Fruit fly (Drosophila melanogaster) whole organism, embryonic: Measurements from ENCODE around the gene SP555.

Experiments used
- ATbp ChIP-seq: fragments of 200-800 bp; sonication (Bioruptor generic); optimal IDR thresholded peaks from 2 replicates; lab custom pipeline; 2017; ENCODE audit warnings: missing biosample characterization, mild to moderate bottlenecking, missing genetic modification characterization, missing genetic modification reagents
- CG11093 ChIP-seq: fragments of 200-800 bp; sonication (Bioruptor generic); IDR thresholded peaks from 3 replicates; pipeline ENCODE4 v1.3.6; 2022; ENCODE audit warnings: missing biosample characterization, missing genetic modification characterization
- CG11456 ChIP-seq: fragments of 200-800 bp; sonication (Bioruptor generic); IDR thresholded peaks from 3 replicates; pipeline ENCODE4 v1.3.6; 2022; ENCODE audit warnings: missing biosample characterization, missing genetic modification characterization
- CG11504 ChIP-seq: fragments of 200-800 bp; sonication (Bioruptor generic); optimal IDR thresholded peaks from 3 replicates; lab custom pipeline; 2019; ENCODE audit warnings: missing biosample characterization, mild to moderate bottlenecking, missing genetic modification characterization, moderate library complexity
- CG11560 ChIP-seq: fragments of 200-800 bp; sonication (Bioruptor generic); IDR thresholded peaks from 3 replicates; pipeline ENCODE4 v1.3.6; 2022; ENCODE audit warnings: missing biosample characterization, missing genetic modification characterization
- CG11696 ChIP-seq: fragments of 200-800 bp; sonication (Bioruptor generic); IDR thresholded peaks from 2 replicates; pipeline ENCODE4 v1.3.6; 2022; ENCODE audit warnings: missing biosample characterization, missing genetic modification characterization
- CG12744 ChIP-seq: fragments of 200-800 bp; sonication (Bioruptor generic); optimal IDR thresholded peaks from 2 replicates; lab custom pipeline; 2016; ENCODE audit warnings: missing biosample characterization, missing genetic modification characterization
- CG13296 ChIP-seq: fragments of 200-800 bp; sonication (Bioruptor generic); optimal IDR thresholded peaks from 3 replicates; lab custom pipeline; 2018; ENCODE audit warnings: missing biosample characterization, mild to moderate bottlenecking, missing genetic modification characterization
- CG15011 ChIP-seq: fragments of 200-800 bp; sonication (Bioruptor generic); optimal IDR thresholded peaks from 3 replicates; lab custom pipeline; 2018; ENCODE audit warnings: missing biosample characterization, mild to moderate bottlenecking, missing genetic modification characterization
- CG15073 ChIP-seq: fragments of 200-800 bp; sonication (Bioruptor generic); optimal IDR thresholded peaks from 2 replicates; lab custom pipeline; 2016; ENCODE audit warnings: missing biosample characterization, missing genetic modification characterization
- CG1529 ChIP-seq: fragments of 200-800 bp; sonication (Bioruptor generic); optimal IDR thresholded peaks from 3 replicates; lab custom pipeline; 2018; ENCODE audit warnings: missing biosample characterization, missing genetic modification characterization
- CG15514 ChIP-seq: fragments of 200-800 bp; sonication (Bioruptor generic); optimal IDR thresholded peaks from 3 replicates; lab custom pipeline; 2017; ENCODE audit warnings: missing biosample characterization, missing genetic modification characterization, mild to moderate bottlenecking, moderate library complexity, missing genetic modification reagents
- CG1602 ChIP-seq: fragments of 200-800 bp; sonication (Bioruptor generic); optimal IDR thresholded peaks from 3 replicates; lab custom pipeline; 2016; ENCODE audit warnings: missing biosample characterization, missing genetic modification characterization
- CG16779 ChIP-seq: fragments of 200-800 bp; sonication (Bioruptor generic); IDR thresholded peaks from 2 replicates; pipeline ENCODE4 v1.3.6; 2022; ENCODE audit warnings: missing biosample characterization, missing genetic modification characterization
- CG32532 ChIP-seq: fragments of 200-800 bp; sonication (Bioruptor generic); IDR thresholded peaks from 2 replicates; pipeline ENCODE4 v1.3.6; 2022; ENCODE audit warnings: missing biosample characterization, missing genetic modification characterization
- CG32772 ChIP-seq: fragments of 200-800 bp; sonication (Bioruptor generic); IDR thresholded peaks from 2 replicates; pipeline ENCODE4 v1.3.6; 2022; ENCODE audit warnings: missing biosample characterization, missing genetic modification characterization
- CG4404 ChIP-seq: fragments of 200-800 bp; sonication (Bioruptor generic); IDR thresholded peaks from 2 replicates; pipeline ENCODE4 v1.3.6; 2022; ENCODE audit warnings: missing biosample characterization, missing genetic modification characterization
- CG4424 ChIP-seq: fragments of 200-800 bp; sonication (Bioruptor generic); optimal IDR thresholded peaks from 3 replicates; lab custom pipeline; 2016; ENCODE audit warnings: missing biosample characterization, missing genetic modification characterization
- CG6254 ChIP-seq: fragments of 200-800 bp; sonication (Bioruptor generic); optimal IDR thresholded peaks from 3 replicates; lab custom pipeline; 2017; ENCODE audit warnings: mild to moderate bottlenecking, missing biosample characterization, missing genetic modification reagents, missing genetic modification characterization
- CG6654 ChIP-seq: fragments of 200-800 bp; sonication (Bioruptor generic); optimal IDR thresholded peaks from 2 replicates; lab custom pipeline; 2017; ENCODE audit warnings: missing biosample characterization, mild to moderate bottlenecking, missing genetic modification characterization
- CG6813 ChIP-seq: fragments of 200-800 bp; sonication (Bioruptor generic); optimal IDR thresholded peaks from 2 replicates; lab custom pipeline; 2017; ENCODE audit warnings: missing biosample characterization, missing genetic modification characterization, mild to moderate bottlenecking, moderate library complexity, missing genetic modification reagents
- CG8281 ChIP-seq: fragments of 200-800 bp; sonication (Bioruptor generic); optimal IDR thresholded peaks from 2 replicates; lab custom pipeline; 2018; ENCODE audit warnings: missing biosample characterization, mild to moderate bottlenecking, missing genetic modification characterization, moderate library complexity
- CG8924 ChIP-seq: fragments of 200-800 bp; optimal IDR thresholded peaks from 3 replicates; lab custom pipeline; 2019; ENCODE audit warnings: missing biosample characterization, mild to moderate bottlenecking, missing genetic modification characterization, moderate library complexity
- CG9817 ChIP-seq: fragments of 200-800 bp; sonication (Bioruptor generic); optimal IDR thresholded peaks from 2 replicates; lab custom pipeline; 2018; ENCODE audit warnings: missing biosample characterization, mild to moderate bottlenecking, missing genetic modification characterization, moderate library complexity
- CkIIα-i1 ChIP-seq: fragments of 200-800 bp; sonication (Bioruptor generic); IDR thresholded peaks from 2 replicates; pipeline ENCODE4 v1.3.6; 2022; ENCODE audit warnings: missing biosample characterization, missing genetic modification characterization
- Deaf1 ChIP-seq: fragments of 200-800 bp; optimal IDR thresholded peaks from 3 replicates; lab custom pipeline; 2019; ENCODE audit warnings: missing biosample characterization, mild to moderate bottlenecking, missing genetic modification characterization, moderate library complexity
- Fer2 ChIP-seq: fragments of 200-800 bp; sonication (Bioruptor generic); optimal IDR thresholded peaks from 2 replicates; lab custom pipeline; 2018; ENCODE audit warnings: missing biosample characterization, mild to moderate bottlenecking, missing genetic modification characterization, moderate library complexity
- HLH3B ChIP-seq: fragments of 200-800 bp; sonication (Bioruptor generic); IDR thresholded peaks from 2 replicates; pipeline ENCODE4 v1.3.6; 2022; ENCODE audit warnings: missing biosample characterization, missing genetic modification characterization
- Hr39 ChIP-seq: fragments of >200 bp; optimal IDR thresholded peaks from 2 replicates; lab custom pipeline; 2017
- Hr78 ChIP-seq, 2 experiments: fragments of 200-800 bp in 1 of 2; fragments of >200 bp in 1 of 2; sonication (Bioruptor generic) in 1 of 2; optimal IDR thresholded peaks; 2 replicates each; lab custom pipeline; 2017 to 2019; ENCODE audit warnings: missing biosample characterization in 2 of 2, missing genetic modification characterization in 2 of 2, mild to moderate bottlenecking in 1 of 2, moderate library complexity in 1 of 2
- Mes4 ChIP-seq: fragments of 200-800 bp; sonication (Bioruptor generic); optimal IDR thresholded peaks from 2 replicates; lab custom pipeline; 2016; ENCODE audit warnings: missing biosample characterization, missing genetic modification characterization
- NC2α ChIP-seq: fragments of 200-800 bp; sonication (Bioruptor generic); optimal IDR thresholded peaks from 2 replicates; lab custom pipeline; 2016; ENCODE audit warnings: missing biosample characterization, missing genetic modification characterization
- PHDP ChIP-seq: fragments of 200-800 bp; sonication (Bioruptor generic); optimal IDR thresholded peaks from 3 replicates; lab custom pipeline; 2018; ENCODE audit warnings: missing biosample characterization, mild to moderate bottlenecking, missing genetic modification characterization, moderate library complexity
- Sry-β ChIP-seq: fragments of 200-800 bp; sonication (Bioruptor generic); optimal IDR thresholded peaks from 2 replicates; lab custom pipeline; 2018; ENCODE audit warnings: missing biosample characterization, mild to moderate bottlenecking, missing genetic modification characterization, moderate library complexity
- ash1 ChIP-seq: fragments of 200-800 bp; sonication (Bioruptor generic); optimal IDR thresholded peaks from 2 replicates; lab custom pipeline; 2018; ENCODE audit warnings: missing biosample characterization, mild to moderate bottlenecking, missing genetic modification characterization
- bbx ChIP-seq: fragments of 200-800 bp; sonication (Bioruptor generic); IDR thresholded peaks from 2 replicates; pipeline ENCODE4 v1.3.6; 2022; ENCODE audit warnings: missing biosample characterization, missing genetic modification characterization; ENCODE audit not compliant: partially characterized antibody
- bowl ChIP-seq: fragments of 200-800 bp; sonication (Bioruptor generic); IDR thresholded peaks from 2 replicates; pipeline ENCODE4 v1.3.6; 2022; ENCODE audit warnings: missing biosample characterization, missing genetic modification characterization
- cas ChIP-seq: fragments of 200-800 bp; sonication (Bioruptor generic); IDR thresholded peaks from 2 replicates; pipeline ENCODE4 v1.3.6; 2022; ENCODE audit warnings: missing biosample characterization, missing genetic modification characterization
- gce ChIP-seq: fragments of 200-800 bp; sonication (Bioruptor generic); IDR thresholded peaks from 3 replicates; pipeline ENCODE4 v1.3.6; 2022; ENCODE audit warnings: missing biosample characterization, missing genetic modification characterization
- kah ChIP-seq: fragments of 200-800 bp; sonication (Bioruptor generic); optimal IDR thresholded peaks from 2 replicates; lab custom pipeline; 2018; ENCODE audit warnings: missing biosample characterization, mild to moderate bottlenecking, missing genetic modification characterization
- lov ChIP-seq, 2 experiments: fragments of 200-800 bp in 1 of 2; fragments of >200 bp in 1 of 2; sonication (Bioruptor generic) in 1 of 2; IDR thresholded peaks in 1 of 2; optimal IDR thresholded peaks in 1 of 2; 2 replicates in 1 of 2; 3 replicates in 1 of 2; pipeline versions ENCODE4 v1.3.6 to Lab custom; 2017 to 2022; ENCODE audit warnings: missing biosample characterization in 1 of 2, missing genetic modification characterization in 1 of 2
- odd ChIP-seq: fragments of 200-800 bp; sonication (Bioruptor generic); optimal IDR thresholded peaks from 2 replicates; lab custom pipeline; 2017; ENCODE audit warnings: missing biosample characterization, mild to moderate bottlenecking, missing genetic modification characterization
- org-1 ChIP-seq: fragments of 200-800 bp; sonication (Bioruptor generic); optimal IDR thresholded peaks from 2 replicates; lab custom pipeline; 2017; ENCODE audit warnings: missing biosample characterization, missing genetic modification characterization
- pho ChIP-seq: fragments of 200-800 bp; sonication (Bioruptor generic); optimal IDR thresholded peaks from 2 replicates; lab custom pipeline; 2016; ENCODE audit warnings: missing biosample characterization, missing genetic modification characterization
- prd ChIP-seq, 3 experiments: fragments of >200 bp in 2 of 3; fragments of 200-800 bp in 1 of 3; sonication (Bioruptor generic) in 1 of 3; optimal IDR thresholded peaks in 2 of 3; IDR thresholded peaks in 1 of 3; 2 replicates in 2 of 3; 3 replicates in 1 of 3; pipeline versions ENCODE4 v1.3.6 to Lab custom; 2017 to 2022; ENCODE audit warnings: missing biosample characterization in 1 of 3, missing genetic modification characterization in 1 of 3
- sisA ChIP-seq: fragments of 200-800 bp; sonication (Bioruptor generic); IDR thresholded peaks from 2 replicates; pipeline ENCODE4 v1.3.6; 2022; ENCODE audit warnings: missing biosample characterization, missing genetic modification characterization
- sqz ChIP-seq: fragments of 200-800 bp; sonication (Bioruptor generic); optimal IDR thresholded peaks from 3 replicates; lab custom pipeline; 2018; ENCODE audit warnings: missing biosample characterization, mild to moderate bottlenecking, missing genetic modification characterization
- trem ChIP-seq: fragments of 200-800 bp; optimal IDR thresholded peaks from 3 replicates; lab custom pipeline; 2019; ENCODE audit warnings: missing biosample characterization, mild to moderate bottlenecking, missing genetic modification characterization, moderate library complexity
- tx ChIP-seq: fragments of 200-800 bp; sonication (Bioruptor generic); optimal IDR thresholded peaks from 2 replicates; lab custom pipeline; 2016; ENCODE audit warnings: missing biosample characterization, missing genetic modification characterization

SP555 gene

dm6 chr2L:5002711-5003402 is 34.7 kb upstream of the SP555 start (continued):
- TF ChIP-seq CG4404 (GFP tag; lab: Robert Waterston, UW) (no peak), CkIIα-i1 (GFP tag; lab: Robert Waterston, UW) (no peak), CG15514 (GFP tag; lab: Kevin White, UChicago) (no peak), CG15073 (GFP tag; lab: Kevin White, UChicago) (no peak), CG12744 (GFP tag; lab: Kevin White, UChicago) (no peak), ash1 (GFP tag; lab: Kevin White, UChicago) (no peak), org-1 (GFP tag; lab: Kevin White, UChicago) (no peak), Hr78 (GFP tag; optimal IDR thresholded peaks at IDR 0.05; lab: Kevin White, UChicago) (no peak), CG32532 (no peak), CG6254 (no peak), CG1529 (no peak), CG6654 (GFP tag; lab: Kevin White, UChicago) (no peak), CG4424 (GFP tag; lab: Kevin White, UChicago) (no peak), CG11456 (GFP tag; lab: Robert Waterston, UW) (no peak), tx (GFP tag; lab: Kevin White, UChicago) (no peak), ATbp (GFP tag; lab: Kevin White, UChicago) (peak; percentile 27), CG6813 (GFP tag; lab: Kevin White, UChicago) (no peak), Hr39 (lab: Kevin White, UChicago) (no peak), CG1602 (no peak), Sry-β (no peak), pho (no peak), Mes4 (GFP tag; lab: Kevin White, UChicago) (no peak), lov (optimal IDR thresholded peaks at IDR 0.05; lab: Kevin White, UChicago) (no peak), lov (GFP tag; IDR thresholded peaks at IDR 0.05; lab: Robert Waterston, UW) (0 out of 3 replicates have a peak, but pooled peaks have one; percentile 25), PHDP (tag; lab: Kevin White, UChicago) (no peak), CG11093 (GFP tag; lab: Robert Waterston, UW) (no peak), sqz (GFP tag; lab: Kevin White, UChicago) (no peak), odd (GFP tag; lab: Kevin White, UChicago) (no peak), kah (GFP tag; lab: Kevin White, UChicago) (no peak), CG11504 (peak; percentile 15), HLH3B (GFP tag; lab: Robert Waterston, UW) (peak; percentile 35; the same call in 1 of the 2 replicates), CG15011 (no peak), Deaf1 (tag; lab: Kevin White, UChicago) (no peak), Fer2 (tag; lab: Kevin White, UChicago) (no peak), cas (GFP tag; lab: Robert Waterston, UW) (0 out of 2 replicates have a peak, but pooled peaks have one; percentile 16), CG11560 (tag; lab: Robert Waterston, UW) (no peak), sisA (GFP tag; lab: Robert Waterston, UW) (peak; percentile 31; the same call in 1 of the 2 replicates), bbx (GFP tag; lab: Robert Waterston, UW) (no peak), CG8281 (no peak), CG32772 (GFP tag; lab: Robert Waterston, UW) (no peak), CG16779 (no peak), NC2α (GFP tag; lab: Kevin White, UChicago) (no peak), gce (no peak), bowl (GFP tag; lab: Robert Waterston, UW) (no peak), CG13296 (GFP tag; lab: Kevin White, UChicago) (no peak), CG11696 (GFP tag; lab: Robert Waterston, UW) (peak; percentile 54; the same call in 1 of the 2 replicates), CG9817 (tag; lab: Kevin White, UChicago) (no peak), trem (tag; lab: Kevin White, UChicago) (no peak), CG8924 (no peak), prd (optimal IDR thresholded peaks at IDR 0.05; lab: Kevin White, UChicago) (no peak), prd (GFP tag; IDR thresholded peaks at IDR 0.05; lab: Robert Waterston, UW) (no peak)
